Fruit fly (Drosophila melanogaster) whole organism, pupa: Measurements from ENCODE around the gene CG31115.

Experiments used
- CG10348 ChIP-seq: fragments of 200-800 bp; sonication (Bioruptor generic); IDR thresholded peaks from 2 replicates; pipeline ENCODE4 v1.3.6; 2022; ENCODE audit warnings: missing biosample characterization, missing genetic modification characterization
- CG12605 ChIP-seq: fragments of 200-800 bp; sonication (Bioruptor generic); IDR thresholded peaks from 2 replicates; pipeline ENCODE4 v1.3.6; 2022; ENCODE audit warnings: missing biosample characterization, missing genetic modification characterization
- CG13204 ChIP-seq: fragments of 200-800 bp; sonication (Bioruptor generic); optimal IDR thresholded peaks from 2 replicates; lab custom pipeline; 2018; ENCODE audit warnings: missing biosample characterization, mild to moderate bottlenecking, missing genetic modification characterization, moderate library complexity
- CG14655 ChIP-seq: fragments of 200-800 bp; sonication (Bioruptor generic); optimal IDR thresholded peaks from 3 replicates; lab custom pipeline; 2017; ENCODE audit warnings: mild to moderate bottlenecking, missing biosample characterization, missing genetic modification reagents, missing genetic modification characterization
- CG15710 ChIP-seq: fragments of 200-800 bp; sonication (Bioruptor generic); optimal IDR thresholded peaks from 2 replicates; lab custom pipeline; 2018; ENCODE audit warnings: missing biosample characterization, mild to moderate bottlenecking, missing genetic modification characterization, moderate library complexity
- CG17806 ChIP-seq: fragments of 200-800 bp; sonication (Bioruptor generic); optimal IDR thresholded peaks from 2 replicates; lab custom pipeline; 2018; ENCODE audit warnings: missing biosample characterization, mild to moderate bottlenecking, missing genetic modification characterization, moderate library complexity
- CG32121 ChIP-seq: fragments of 200-800 bp; sonication (Bioruptor generic); IDR thresholded peaks from 2 replicates; pipeline ENCODE4 v1.3.6; 2022; ENCODE audit warnings: missing biosample characterization, missing genetic modification characterization
- CG34367 ChIP-seq: fragments of 200-800 bp; sonication (Bioruptor generic); optimal IDR thresholded peaks from 2 replicates; lab custom pipeline; 2018; ENCODE audit warnings: missing biosample characterization, mild to moderate bottlenecking, missing genetic modification characterization
- CG4496 ChIP-seq: fragments of 200-800 bp; sonication (Bioruptor generic); IDR thresholded peaks from 3 replicates; pipeline ENCODE4 v1.3.6; 2022; ENCODE audit warnings: missing biosample characterization, missing genetic modification characterization
- CG8159 ChIP-seq: fragments of 200-800 bp; sonication (Bioruptor generic); optimal IDR thresholded peaks from 3 replicates; lab custom pipeline; 2018; ENCODE audit warnings: missing biosample characterization, mild to moderate bottlenecking, missing genetic modification characterization, moderate library complexity
- CG8301 ChIP-seq: fragments of 200-800 bp; sonication (Bioruptor generic); optimal IDR thresholded peaks from 2 replicates; lab custom pipeline; 2018; ENCODE audit warnings: missing biosample characterization, mild to moderate bottlenecking, missing genetic modification characterization
- CG9948 ChIP-seq: fragments of 200-800 bp; sonication (Bioruptor generic); optimal IDR thresholded peaks from 2 replicates; lab custom pipeline; 2018; ENCODE audit warnings: missing biosample characterization, mild to moderate bottlenecking, missing genetic modification characterization, moderate library complexity
- D1 ChIP-seq: fragments of 200-800 bp; sonication (Bioruptor generic); optimal IDR thresholded peaks from 2 replicates; lab custom pipeline; 2018; ENCODE audit warnings: missing biosample characterization, mild to moderate bottlenecking, missing genetic modification characterization, moderate library complexity
- EcR ChIP-seq: fragments of 200-800 bp; sonication (Bioruptor generic); optimal IDR thresholded peaks from 3 replicates; lab custom pipeline; 2019; ENCODE audit warnings: missing biosample characterization, missing genetic modification characterization, mild to moderate bottlenecking, moderate library complexity, missing genetic modification reagents
- Ets98B ChIP-seq: fragments of 200-800 bp; sonication (Bioruptor generic); IDR thresholded peaks from 2 replicates; pipeline ENCODE4 v1.3.6; 2022; ENCODE audit warnings: missing biosample characterization, missing genetic modification characterization
- Pif1A ChIP-seq: fragments of 200-800 bp; sonication (Bioruptor generic); optimal IDR thresholded peaks from 3 replicates; lab custom pipeline; 2016; ENCODE audit warnings: missing biosample characterization, missing genetic modification characterization
- Pif1B ChIP-seq: fragments of 200-800 bp; sonication (Bioruptor generic); optimal IDR thresholded peaks from 3 replicates; lab custom pipeline; 2016; ENCODE audit warnings: missing biosample characterization, missing genetic modification characterization
- Snoo ChIP-seq: fragments of 200-800 bp; sonication (Bioruptor generic); optimal IDR thresholded peaks from 3 replicates; lab custom pipeline; 2017; ENCODE audit warnings: missing biosample characterization, mild to moderate bottlenecking, missing genetic modification characterization, inconsistent platforms
- fd96Ca ChIP-seq: fragments of 200-800 bp; sonication (Bioruptor generic); IDR thresholded peaks from 3 replicates; pipeline ENCODE4 v1.3.6; 2022; ENCODE audit warnings: missing biosample characterization, missing genetic modification characterization
- gl ChIP-seq: fragments of 200-800 bp; sonication (Bioruptor generic); optimal IDR thresholded peaks from 2 replicates; lab custom pipeline; 2018; ENCODE audit warnings: missing biosample characterization, mild to moderate bottlenecking, missing genetic modification characterization
- rn ChIP-seq: fragments of 200-800 bp; sonication (Bioruptor generic); IDR thresholded peaks from 2 replicates; pipeline ENCODE4 v1.3.6; 2022; ENCODE audit warnings: missing biosample characterization, missing genetic modification characterization

CG31115 gene

dm6 chr3R:25039028-25039476 lies 2.3 kb downstream of the CG31115 start, which contains the start of the genes Ythdf and bai:
Gene Ythdf, minus strand, starts transcription at chr3R:25039249.
Gene bai, plus strand, starts transcription at chr3R:25039374.
- TF ChIP-seq gl (tag; lab: Kevin White, UChicago) = no peak
- TF ChIP-seq CG9948 (tag; lab: Kevin White, UChicago) = peak; percentile 72
- TF ChIP-seq CG4496 (GFP tag; lab: Robert Waterston, UW) = no peak
- no peak for TF ChIP-seq CG34367
- TF ChIP-seq CG14655 (GFP tag; lab: Kevin White, UChicago) = no peak
- no peak for TF ChIP-seq rn
- TF ChIP-seq Snoo = no peak
- no peak for TF ChIP-seq Ets98B (GFP tag; lab: Robert Waterston, UW)
- TF ChIP-seq, all 21 proteins: peak for 1

DNA sequence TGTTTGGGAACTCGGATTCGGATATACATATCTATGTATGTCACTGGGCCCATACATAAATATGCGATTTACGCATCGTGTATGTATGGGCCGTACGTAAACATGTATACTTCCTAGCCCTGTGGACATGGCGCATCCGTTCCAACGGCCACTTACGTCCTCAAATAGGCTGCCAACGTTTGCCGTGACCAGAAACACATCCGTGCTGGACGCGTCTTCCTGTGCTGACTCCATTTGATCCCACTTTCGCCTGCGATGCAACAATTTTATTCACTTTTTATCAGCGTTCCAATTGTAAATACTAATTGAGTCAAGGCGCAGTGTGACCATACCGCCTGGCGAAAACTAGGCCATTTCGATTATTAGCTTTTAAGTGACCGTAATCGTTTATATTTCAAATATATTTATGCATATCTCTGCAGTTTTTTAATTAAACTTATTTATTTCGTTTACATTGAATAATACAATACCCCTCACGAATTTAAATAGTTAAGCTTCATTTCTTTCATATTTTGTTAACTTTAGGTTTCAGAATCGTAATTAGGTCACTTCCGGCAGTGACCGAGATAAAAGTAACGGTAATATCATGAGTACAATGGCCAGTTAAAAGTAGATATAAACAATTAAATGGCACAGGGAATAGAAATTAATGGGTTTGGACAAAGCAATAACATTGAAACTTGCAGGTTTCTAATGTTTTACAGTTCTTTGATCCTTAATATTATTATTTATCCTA lies 8.2 kb downstream of the CG31115 start, which contains the start of gene 5PtaseI:
Gene 5PtaseI, minus strand, starts transcription at position 336 of the 736 bp plus-strand sequence.
- TF ChIP-seq Pif1A (GFP tag; lab: Kevin White, UChicago) = no peak
- TF ChIP-seq CG14655 (GFP tag; lab: Kevin White, UChicago) = no peak
- no peak for TF ChIP-seq Pif1B (GFP tag; lab: Kevin White, UChicago)
- TF ChIP-seq fd96Ca = no peak
- TF ChIP-seq CG8301 (tag; lab: Kevin White, UChicago) = no peak
- TF ChIP-seq CG15710 (tag; lab: Kevin White, UChicago) = no peak
- TF ChIP-seq CG17806 (tag; lab: Kevin White, UChicago) = no peak
- TF ChIP-seq CG8159 (tag; lab: Kevin White, UChicago) = no peak
- TF ChIP-seq gl (tag; lab: Kevin White, UChicago) = no peak
- no peak for TF ChIP-seq D1
- no peak for TF ChIP-seq CG12605 (GFP tag; lab: Robert Waterston, UW)
- TF ChIP-seq CG32121 (GFP tag; lab: Robert Waterston, UW) = no peak
- TF ChIP-seq rn = no peak
- TF ChIP-seq Ets98B (GFP tag; lab: Robert Waterston, UW) = no peak

- no peak for TF ChIP-seq CG12605 (GFP tag; lab: Robert Waterston, UW)
- no peak for TF ChIP-seq CG17806 (tag; lab: Kevin White, UChicago)
- TF ChIP-seq CG34367 = no peak
- TF ChIP-seq Ets98B (GFP tag; lab: Robert Waterston, UW) = no peak
- TF ChIP-seq D1 = no peak
- no peak for TF ChIP-seq CG15710 (tag; lab: Kevin White, UChicago)
- TF ChIP-seq rn = no peak
- no peak for TF ChIP-seq Pif1B (GFP tag; lab: Kevin White, UChicago)
- no peak for TF ChIP-seq gl (tag; lab: Kevin White, UChicago)
Measured at dm6 chr3R:25046023-25046422, 9.3 kb downstream of the CG31115 start, which contains the start of gene CG11786. Gene CG11786, plus strand, starts transcription at chr3R:25046323.

- TF ChIP-seq CG32121 (GFP tag; lab: Robert Waterston, UW) (peak; percentile 15; the same call in 1 of the 2 replicates), CG4496 (GFP tag; lab: Robert Waterston, UW) (0 out of 3 replicates have a peak, but pooled peaks have one; percentile 31), CG15710 (tag; lab: Kevin White, UChicago) (no peak), CG12605 (GFP tag; lab: Robert Waterston, UW) (no peak), Pif1B (GFP tag; lab: Kevin White, UChicago) (no peak), fd96Ca (no peak)
- TF ChIP-seq, all 21 proteins: peak for 2
Measured at dm6 chr3R:25047504-25047903, 10.8 kb downstream of the CG31115 start, which contains the start of gene CG11790. Gene CG11790, plus strand, starts transcription at chr3R:25047706.

- TF ChIP-seq Pif1B (GFP tag; lab: Kevin White, UChicago) (no peak), CG8301 (tag; lab: Kevin White, UChicago) (no peak), CG10348 (GFP tag; lab: Robert Waterston, UW) (no peak), CG32121 (GFP tag; lab: Robert Waterston, UW) (no peak), gl (tag; lab: Kevin White, UChicago) (no peak), EcR (GFP tag; lab: Kevin White, UChicago) (no peak), CG34367 (no peak), Ets98B (GFP tag; lab: Robert Waterston, UW) (no peak), CG13204 (GFP tag; lab: Kevin White, UChicago) (no peak), CG9948 (tag; lab: Kevin White, UChicago) (no peak), D1 (no peak), Snoo (no peak), CG17806 (tag; lab: Kevin White, UChicago) (no peak), CG15710 (tag; lab: Kevin White, UChicago) (no peak), CG4496 (GFP tag; lab: Robert Waterston, UW) (no peak), CG8159 (tag; lab: Kevin White, UChicago) (no peak), rn (no peak), Pif1A (GFP tag; lab: Kevin White, UChicago) (no peak), CG14655 (GFP tag; lab: Kevin White, UChicago) (no peak)
Measured at dm6 chr3R:25049383-25049741, 12.6 kb downstream of the CG31115 start, which contains the start of gene CG11791. Gene CG11791, plus strand, starts transcription at chr3R:25049616.
